Worm (Caenorhabditis elegans) whole organism, young adult: Measurements from ENCODE around the gene F15E6.5.

ENCODE experiments used
- B0261.1 ChIP-seq: sonication (generic microtip); optimal IDR thresholded peaks from 2 replicates; lab custom pipeline; 2016; ENCODE audit warnings: mild to moderate bottlenecking, missing genetic modification characterization, moderate library complexity, missing compliant biosample characterization
- B0336.3 ChIP-seq: fragments of 200-800 bp; sonication (Bioruptor generic); IDR thresholded peaks from 2 replicates; pipeline ENCODE4 v1.3.6; 2022; ENCODE audit warnings: missing genetic modification characterization, missing compliant biosample characterization
- F23B12.7 ChIP-seq: sonication (generic microtip); optimal IDR thresholded peaks from 2 replicates; lab custom pipeline; 2017; ENCODE audit warnings: missing genetic modification characterization, mild to moderate bottlenecking, missing compliant biosample characterization, antibody characterized with exemption, moderate library complexity; ENCODE audit not compliant: insufficient read depth
- F33H1.4 ChIP-seq: fragments of 200-800 bp; sonication (Bioruptor generic); IDR thresholded peaks from 2 replicates; pipeline ENCODE4 v1.3.6; 2022; ENCODE audit warnings: missing genetic modification reagents, missing genetic modification characterization, missing compliant biosample characterization
- F49E8.2 ChIP-seq: sonication (generic microtip); optimal IDR thresholded peaks from 3 replicates; lab custom pipeline; 2017; ENCODE audit warnings: missing genetic modification characterization, mild to moderate bottlenecking, missing compliant biosample characterization, antibody characterized with exemption, moderate library complexity; ENCODE audit not compliant: insufficient read depth
- K11D2.4 ChIP-seq: fragments of 200-800 bp; sonication (Bioruptor generic); IDR thresholded peaks from 2 replicates; pipeline ENCODE4 v1.3.6; 2022; ENCODE audit warnings: missing genetic modification reagents, missing genetic modification characterization, missing compliant biosample characterization
- T07F8.4 ChIP-seq: sonication (generic microtip); optimal IDR thresholded peaks from 2 replicates; lab custom pipeline; 2016; ENCODE audit warnings: mild to moderate bottlenecking, missing genetic modification characterization, moderate library complexity, missing compliant biosample characterization
- T26A5.8 ChIP-seq: sonication (generic microtip); optimal IDR thresholded peaks from 2 replicates; lab custom pipeline; 2016; ENCODE audit warnings: missing genetic modification characterization, missing compliant biosample characterization
- athp-1 ChIP-seq: sonication (generic microtip); optimal IDR thresholded peaks from 2 replicates; lab custom pipeline; 2017; ENCODE audit warnings: mild to moderate bottlenecking, missing genetic modification characterization, missing compliant biosample characterization
- cebp-1 ChIP-seq, 2 experiments: fragments of 200-800 bp in 1 of 2; sonication (Bioruptor generic) in 1 of 2; sonication (generic microtip) in 1 of 2; IDR thresholded peaks in 1 of 2; optimal IDR thresholded peaks in 1 of 2; 2 replicates each; pipeline versions ENCODE4 v1.3.6 to Lab custom; 2017 to 2022; ENCODE audit warnings: missing compliant biosample characterization in 2 of 2, missing genetic modification characterization in 2 of 2, mild to moderate bottlenecking in 1 of 2, missing genetic modification reagents in 1 of 2, moderate library complexity in 1 of 2
- cebp-2 ChIP-seq: fragments of 200-800 bp; sonication (Bioruptor generic); IDR thresholded peaks from 2 replicates; pipeline ENCODE4 v1.3.6; 2022; ENCODE audit warnings: missing genetic modification characterization, missing compliant biosample characterization
- ceh-27 ChIP-seq: fragments of 200-800 bp; sonication (Bioruptor generic); optimal IDR thresholded peaks from 2 replicates; lab custom pipeline; 2018; ENCODE audit warnings: mild to moderate bottlenecking, missing genetic modification characterization, moderate library complexity, missing compliant biosample characterization
- ceh-91 ChIP-seq: fragments of 200-800 bp; sonication (Bioruptor generic); IDR thresholded peaks from 2 replicates; pipeline ENCODE4 v1.3.6; 2022; ENCODE audit warnings: missing genetic modification reagents, missing genetic modification characterization, missing compliant biosample characterization
- dox-1 ChIP-seq: fragments of 200-800 bp; sonication (Bioruptor generic); IDR thresholded peaks from 2 replicates; pipeline ENCODE4 v1.3.6; 2022; ENCODE audit warnings: missing genetic modification reagents, missing genetic modification characterization, missing compliant biosample characterization
- dpl-1 ChIP-seq: fragments of 150-350 bp; optimal IDR thresholded peaks from 2 replicates; lab custom pipeline; 2014; ENCODE audit warnings: missing biosample characterization, missing genetic modification reagents, missing genetic modification characterization
- efl-1 ChIP-seq: fragments of 150-350 bp; optimal IDR thresholded peaks from 2 replicates; lab custom pipeline; 2014; ENCODE audit warnings: missing biosample characterization, missing genetic modification reagents, missing genetic modification characterization
- egrh-3 ChIP-seq: fragments of 200-800 bp; sonication (Bioruptor generic); IDR thresholded peaks from 2 replicates; pipeline ENCODE4 v1.3.6; 2022; ENCODE audit warnings: missing genetic modification reagents, missing genetic modification characterization, missing compliant biosample characterization
- hlh-12 ChIP-seq: sonication (generic microtip); optimal IDR thresholded peaks from 2 replicates; lab custom pipeline; 2016; ENCODE audit warnings: missing genetic modification characterization, missing compliant biosample characterization
- hmg-1.2 ChIP-seq: fragments of 200-800 bp; sonication (Bioruptor generic); IDR thresholded peaks from 2 replicates; pipeline ENCODE4 v1.3.6; 2022; ENCODE audit warnings: missing genetic modification reagents, missing genetic modification characterization, missing compliant biosample characterization
- hrde-1 ChIP-seq: sonication (generic microtip); optimal IDR thresholded peaks from 2 replicates; lab custom pipeline; 2016; ENCODE audit warnings: missing genetic modification characterization, mild to moderate bottlenecking, missing compliant biosample characterization, moderate library complexity, missing genotype, missing genetic modification reagents, borderline replicate concordance
- lin-26 ChIP-seq: fragments of 200-800 bp; sonication (Bioruptor generic); IDR thresholded peaks from 2 replicates; pipeline ENCODE4 v1.3.6; 2022; ENCODE audit warnings: missing genetic modification reagents, missing genetic modification characterization, missing compliant biosample characterization
- lin-35 ChIP-seq, 3 experiments: fragments of 150-350 bp in 2 of 3; sonication (generic microtip) in 1 of 3; optimal IDR thresholded peaks; 2 replicates each; lab custom pipeline; 2014 to 2018; ENCODE audit warnings: missing biosample characterization in 3 of 3, missing genetic modification characterization in 3 of 3, missing genetic modification reagents in 3 of 3
- lin-54 ChIP-seq: fragments of 200-800 bp; sonication (Bioruptor generic); optimal IDR thresholded peaks from 2 replicates; lab custom pipeline; 2018; ENCODE audit warnings: mild to moderate bottlenecking, missing genetic modification characterization, missing compliant biosample characterization
- lsl-1 ChIP-seq: fragments of 200-800 bp; sonication (Bioruptor generic); optimal IDR thresholded peaks from 2 replicates; lab custom pipeline; 2018; ENCODE audit warnings: mild to moderate bottlenecking, missing genetic modification characterization, moderate library complexity, missing compliant biosample characterization
- madf-3 ChIP-seq: fragments of 200-800 bp; sonication (Bioruptor generic); IDR thresholded peaks from 2 replicates; pipeline ENCODE4 v1.3.6; 2022; ENCODE audit warnings: missing genetic modification reagents, missing genetic modification characterization, missing compliant biosample characterization
- madf-6 ChIP-seq: fragments of 200-800 bp; sonication (Bioruptor generic); IDR thresholded peaks from 2 replicates; pipeline ENCODE4 v1.3.6; 2022; ENCODE audit warnings: missing genetic modification reagents, missing genetic modification characterization, missing compliant biosample characterization
- nhr-27 ChIP-seq: fragments of 200-800 bp; sonication (Bioruptor generic); optimal IDR thresholded peaks from 2 replicates; lab custom pipeline; 2018; ENCODE audit warnings: mild to moderate bottlenecking, missing genetic modification characterization, moderate library complexity, missing compliant biosample characterization
- rec-8 ChIP-seq, 2 experiments: sonication (generic microtip); optimal IDR thresholded peaks; 2 replicates each; lab custom pipeline; 2016; ENCODE audit warnings: mild to moderate bottlenecking in 2 of 2, missing genetic modification characterization in 2 of 2, missing genetic modification reagents in 2 of 2, missing genotype in 2 of 2, missing biosample characterization in 1 of 2, missing compliant biosample characterization in 1 of 2, moderate library complexity in 1 of 2
- snpc-1.3 ChIP-seq: sonication (generic microtip); optimal IDR thresholded peaks from 2 replicates; lab custom pipeline; 2017; ENCODE audit warnings: missing genetic modification characterization, mild to moderate bottlenecking, missing compliant biosample characterization, antibody characterized with exemption, moderate library complexity, missing genotype, missing genetic modification reagents; ENCODE audit not compliant: insufficient read depth
- snpc-4 ChIP-seq, 5 experiments: fragments of 150-350 bp in 1 of 5; sonication (generic microtip) in 4 of 5; optimal IDR thresholded peaks; 2 replicates each; lab custom pipeline; 2014 to 2018; ENCODE audit warnings: missing genetic modification characterization in 5 of 5, missing biosample characterization in 3 of 5, antibody characterized with exemption in 2 of 5, mild to moderate bottlenecking in 2 of 5, missing compliant biosample characterization in 2 of 5, missing genotype in 2 of 5, moderate library complexity in 2 of 5, missing genetic modification reagents in 1 of 5
- sptf-2 ChIP-seq: fragments of 200-800 bp; sonication (Bioruptor generic); optimal IDR thresholded peaks from 2 replicates; lab custom pipeline; 2018; ENCODE audit warnings: mild to moderate bottlenecking, missing genetic modification characterization, missing compliant biosample characterization
- tbp1 ChIP-seq: fragments of 200-800 bp; sonication (Bioruptor generic); optimal IDR thresholded peaks from 2 replicates; lab custom pipeline; 2018; ENCODE audit warnings: mild to moderate bottlenecking, missing genetic modification characterization, missing compliant biosample characterization
- tlf-1 ChIP-seq: fragments of 200-800 bp; sonication (Bioruptor generic); optimal IDR thresholded peaks from 2 replicates; lab custom pipeline; 2018; ENCODE audit warnings: mild to moderate bottlenecking, missing genetic modification characterization, missing compliant biosample characterization
- zfh-2 ChIP-seq: fragments of 200-800 bp; sonication (Bioruptor generic); conservative IDR thresholded peaks from 2 replicates; pipeline ENCODE4 v1.3.6; 2022; ENCODE audit warnings: missing genetic modification reagents, missing genetic modification characterization, missing compliant biosample characterization

The F15E6.5 gene

DNA sequence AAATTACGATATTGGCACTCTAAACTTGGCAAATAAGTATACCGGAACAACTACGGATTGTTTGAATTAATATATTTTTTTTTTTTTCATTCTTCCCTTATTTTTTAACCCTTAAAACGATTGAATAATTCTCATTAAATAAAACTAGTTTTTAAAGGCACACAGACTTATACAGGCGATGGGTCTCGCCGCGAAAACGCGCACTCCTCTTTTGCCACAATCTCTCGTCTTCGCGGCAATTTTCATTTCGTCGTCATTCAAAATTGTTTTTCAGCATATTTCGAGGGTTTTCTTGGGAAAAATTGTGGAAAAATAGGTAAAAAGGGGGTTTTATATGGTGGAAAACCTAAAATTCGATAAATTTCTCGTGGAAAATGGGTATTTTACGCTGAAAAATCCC, 42.0 kb upstream of the F15E6.5 start:
- TF ChIP-seq K11D2.4 (GFP tag; lab: Robert Waterston, UW) (no peak), dox-1 (GFP tag; lab: Robert Waterston, UW) (peak; percentile 76), ceh-27 (GFP tag; lab: Kevin White, UChicago) (no peak), ceh-91 (GFP tag; lab: Robert Waterston, UW) (no peak), lsl-1 (GFP tag; lab: Kevin White, UChicago) (peak; percentile 54), madf-3 (GFP tag; lab: Robert Waterston, UW) (no peak), cebp-2 (GFP tag; lab: Robert Waterston, UW) (no peak), hrde-1 (no peak), T07F8.4 (tag; lab: Kevin White, UChicago) (no peak), efl-1 (GFP tag; lab: Kevin White, UChicago) (peak; percentile 71), tbp1 (GFP tag; lab: Kevin White, UChicago) (no peak), hlh-12 (tag; lab: Kevin White, UChicago) (no peak), tlf-1 (GFP tag; lab: Kevin White, UChicago) (no peak), hmg-1.2 (GFP tag; lab: Robert Waterston, UW) (peak; percentile 92), rec-8 (tag; optimal IDR thresholded peaks at IDR 0.05; lab: Kevin White, UChicago) (no peak), madf-6 (GFP tag; lab: Robert Waterston, UW) (peak; percentile 67), lin-54 (GFP tag; lab: Kevin White, UChicago) (peak; percentile 38), athp-1 (tag; lab: Kevin White, UChicago) (no peak), lin-26 (GFP tag; lab: Robert Waterston, UW) (no peak), snpc-1.3 (tag; lab: Kevin White, UChicago) (no peak), F33H1.4 (GFP tag; lab: Robert Waterston, UW) (peak; percentile 90), snpc-4 (GFP tag; optimal IDR thresholded peaks at IDR 0.05; lab: Kevin White, UChicago) (no peak), snpc-4 (tag; optimal IDR thresholded peaks at IDR 0.05; lab: Kevin White, UChicago) (peak in 1 of 4 experiments; percentile 48), lin-35 (GFP tag; optimal IDR thresholded peaks at IDR 0.05; lab: Kevin White, UChicago) (peak in 1 of 3 experiments; percentile 60), F23B12.7 (tag; lab: Kevin White, UChicago) (peak; percentile 20), nhr-27 (tag; lab: Kevin White, UChicago) (no peak), dpl-1 (peak; percentile 32), B0336.3 (GFP tag; lab: Robert Waterston, UW) (no peak), F49E8.2 (tag; lab: Kevin White, UChicago) (no peak), T26A5.8 (tag; lab: Kevin White, UChicago) (no peak)

DNA sequence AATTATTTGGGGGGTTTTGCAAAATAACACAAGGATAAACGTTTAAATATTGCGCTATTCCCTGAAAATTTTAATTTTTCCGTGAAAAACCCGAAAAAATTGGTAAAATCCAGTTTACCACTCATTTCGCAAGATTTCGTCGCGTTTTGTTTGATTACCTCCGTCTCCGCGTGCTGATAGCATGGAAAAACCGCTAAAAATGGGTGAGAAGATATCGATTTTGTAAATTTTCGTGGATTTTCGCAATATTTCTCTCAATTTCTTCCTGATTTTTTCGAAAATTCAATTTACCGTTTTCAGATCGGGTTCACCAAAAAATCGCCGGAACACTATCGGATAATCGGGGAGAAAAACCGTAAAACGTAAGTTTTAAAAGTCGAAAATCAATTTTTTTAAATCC, 41.6 kb upstream of the F15E6.5 start, which contains the start of gene ama-1:
Gene ama-1 (plus strand): TSS at position 301 of the 400 bp plus-strand sequence.
- TF ChIP-seq lsl-1 (GFP tag; lab: Kevin White, UChicago) (peak; percentile 2), zfh-2 (no peak), cebp-1 (GFP tag; IDR thresholded peaks at IDR 0.05; lab: Robert Waterston, UW) (no peak), cebp-1 (tag; optimal IDR thresholded peaks at IDR 0.05; lab: Kevin White, UChicago) (peak; percentile 72)

DNA sequence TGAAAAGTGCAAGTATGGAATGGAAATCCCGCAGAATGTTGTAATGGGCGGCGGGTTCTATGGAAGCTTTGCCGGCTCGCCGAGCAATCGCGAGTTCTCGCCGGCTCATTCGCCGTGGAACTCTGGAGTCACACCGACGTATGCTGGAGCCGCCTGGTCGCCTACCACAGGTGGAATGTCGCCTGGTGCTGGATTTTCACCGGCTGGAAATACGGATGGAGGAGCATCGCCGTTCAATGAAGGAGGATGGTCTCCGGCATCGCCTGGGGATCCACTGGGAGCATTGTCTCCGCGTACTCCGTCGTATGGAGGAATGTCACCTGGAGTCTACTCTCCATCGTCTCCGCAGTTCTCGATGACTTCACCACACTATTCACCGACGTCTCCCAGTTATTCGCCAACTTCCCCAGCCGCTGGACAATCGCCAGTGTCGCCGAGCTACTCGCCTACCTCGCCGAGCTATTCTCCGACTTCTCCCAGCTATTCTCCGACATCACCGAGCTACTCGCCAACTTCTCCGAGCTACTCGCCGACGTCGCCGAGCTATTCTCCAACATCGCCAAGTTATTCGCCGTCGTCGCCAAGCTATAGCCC, 34.3 kb upstream of the F15E6.5 start:
- TF ChIP-seq sptf-2 (GFP tag; lab: Kevin White, UChicago) (peak; percentile 16), egrh-3 (GFP tag; lab: Robert Waterston, UW) (peak; percentile 54; the same call in 1 of the 2 replicates), zfh-2 (peak; percentile 67), B0261.1 (tag; lab: Kevin White, UChicago) (no peak)
- TF ChIP-seq, all 124 proteins: peak for 3
